Fruit fly (Drosophila melanogaster) whole organism, embryonic: ENCODE measurements around the gene CG6709.

Experiments used
- BEAF-32 ChIP-seq: fragments of 200-800 bp; sonication (Bioruptor generic); optimal IDR thresholded peaks from 3 replicates; lab custom pipeline; 2017; ENCODE audit warnings: missing biosample characterization, missing genetic modification characterization, mild to moderate bottlenecking, moderate library complexity, missing genetic modification reagents
- Bteb2 ChIP-seq: fragments of 200-800 bp; sonication (Bioruptor generic); optimal IDR thresholded peaks from 2 replicates; lab custom pipeline; 2016; ENCODE audit warnings: missing biosample characterization, missing genetic modification characterization
- CG10431 ChIP-seq: fragments of 200-800 bp; sonication (Bioruptor generic); optimal IDR thresholded peaks from 3 replicates; lab custom pipeline; 2018; ENCODE audit warnings: missing biosample characterization, mild to moderate bottlenecking, missing genetic modification characterization
- CG10959 ChIP-seq: fragments of 200-800 bp; sonication (Bioruptor generic); IDR thresholded peaks from 2 replicates; pipeline ENCODE4 v1.3.6; 2022; ENCODE audit warnings: missing biosample characterization, missing genetic modification characterization
- CG11456 ChIP-seq: fragments of 200-800 bp; sonication (Bioruptor generic); IDR thresholded peaks from 3 replicates; pipeline ENCODE4 v1.3.6; 2022; ENCODE audit warnings: missing biosample characterization, missing genetic modification characterization
- CG12104 ChIP-seq: fragments of 200-800 bp; sonication (Bioruptor generic); optimal IDR thresholded peaks from 3 replicates; lab custom pipeline; 2016; ENCODE audit warnings: missing biosample characterization, missing genetic modification characterization
- CG12391 ChIP-seq: fragments of 200-800 bp; sonication (Bioruptor generic); optimal IDR thresholded peaks from 3 replicates; lab custom pipeline; 2018; ENCODE audit warnings: missing biosample characterization, mild to moderate bottlenecking, missing genetic modification characterization, moderate library complexity
- CG13296 ChIP-seq: fragments of 200-800 bp; sonication (Bioruptor generic); optimal IDR thresholded peaks from 3 replicates; lab custom pipeline; 2018; ENCODE audit warnings: missing biosample characterization, mild to moderate bottlenecking, missing genetic modification characterization
- CG13624 ChIP-seq: fragments of 200-800 bp; sonication (Bioruptor generic); optimal IDR thresholded peaks from 2 replicates; lab custom pipeline; 2016; ENCODE audit warnings: missing biosample characterization, missing genetic modification characterization
- CG1792 ChIP-seq: fragments of 200-800 bp; sonication (Bioruptor generic); optimal IDR thresholded peaks from 2 replicates; lab custom pipeline; 2016; ENCODE audit warnings: missing biosample characterization, missing genetic modification characterization
- CG2875 ChIP-seq: fragments of 200-800 bp; sonication (Bioruptor generic); optimal IDR thresholded peaks from 2 replicates; lab custom pipeline; 2017; ENCODE audit warnings: missing biosample characterization, mild to moderate bottlenecking, missing genetic modification characterization, missing genetic modification reagents
- CG30403 ChIP-seq: fragments of 200-800 bp; sonication (Bioruptor generic); optimal IDR thresholded peaks from 3 replicates; lab custom pipeline; 2016; ENCODE audit warnings: missing biosample characterization, missing genetic modification characterization
- CG31441 ChIP-seq: fragments of 200-800 bp; sonication (Bioruptor generic); IDR thresholded peaks from 2 replicates; pipeline ENCODE4 v1.3.6; 2022; ENCODE audit warnings: missing biosample characterization, missing genetic modification characterization
- CG32532 ChIP-seq: fragments of 200-800 bp; sonication (Bioruptor generic); IDR thresholded peaks from 2 replicates; pipeline ENCODE4 v1.3.6; 2022; ENCODE audit warnings: missing biosample characterization, missing genetic modification characterization
- CG3281 ChIP-seq: fragments of 200-800 bp; sonication (Bioruptor generic); optimal IDR thresholded peaks from 3 replicates; lab custom pipeline; 2017; ENCODE audit warnings: missing biosample characterization, mild to moderate bottlenecking, missing genetic modification characterization
- CG33213 ChIP-seq: fragments of 200-800 bp; sonication (Bioruptor generic); optimal IDR thresholded peaks from 3 replicates; lab custom pipeline; 2016; ENCODE audit warnings: missing biosample characterization, missing genetic modification characterization
- CG34376 ChIP-seq: fragments of 200-800 bp; sonication (Bioruptor generic); optimal IDR thresholded peaks from 2 replicates; lab custom pipeline; 2018; ENCODE audit warnings: missing biosample characterization, mild to moderate bottlenecking, missing genetic modification characterization
- CG6254 ChIP-seq: fragments of 200-800 bp; sonication (Bioruptor generic); optimal IDR thresholded peaks from 3 replicates; lab custom pipeline; 2017; ENCODE audit warnings: mild to moderate bottlenecking, missing biosample characterization, missing genetic modification reagents, missing genetic modification characterization
- CG6813 ChIP-seq: fragments of 200-800 bp; sonication (Bioruptor generic); optimal IDR thresholded peaks from 2 replicates; lab custom pipeline; 2017; ENCODE audit warnings: missing biosample characterization, missing genetic modification characterization, mild to moderate bottlenecking, moderate library complexity, missing genetic modification reagents
- CG6854 ChIP-seq: fragments of 200-800 bp; sonication (Bioruptor generic); optimal IDR thresholded peaks from 3 replicates; lab custom pipeline; 2017; ENCODE audit warnings: missing biosample characterization, mild to moderate bottlenecking, missing genetic modification characterization
- CkIIα-i1 ChIP-seq: fragments of 200-800 bp; sonication (Bioruptor generic); IDR thresholded peaks from 2 replicates; pipeline ENCODE4 v1.3.6; 2022; ENCODE audit warnings: missing biosample characterization, missing genetic modification characterization
- Dad ChIP-seq: fragments of 200-800 bp; sonication (Bioruptor generic); optimal IDR thresholded peaks from 3 replicates; lab custom pipeline; 2016; ENCODE audit warnings: missing biosample characterization, missing genetic modification characterization
- Doc2 ChIP-seq: fragments of 200-800 bp; sonication (Bioruptor generic); IDR thresholded peaks from 2 replicates; pipeline ENCODE4 v1.3.6; 2022; ENCODE audit warnings: missing biosample characterization, missing genetic modification characterization
- Dref ChIP-seq: fragments of 200-800 bp; sonication (Bioruptor generic); IDR thresholded peaks from 2 replicates; pipeline ENCODE4 v1.3.6; 2022; ENCODE audit warnings: missing biosample characterization, missing genetic modification characterization
- Eip74EF ChIP-seq, 2 experiments: fragments of 200-800 bp in 1 of 2; fragments of >200 bp in 1 of 2; sonication (Bioruptor generic) in 1 of 2; optimal IDR thresholded peaks; 2 replicates each; lab custom pipeline; 2017 to 2019; ENCODE audit warnings: missing biosample characterization in 2 of 2, missing genetic modification characterization in 2 of 2, mild to moderate bottlenecking in 1 of 2, moderate library complexity in 1 of 2
- Elba2 ChIP-seq: fragments of 200-800 bp; sonication (Bioruptor generic); optimal IDR thresholded peaks from 3 replicates; lab custom pipeline; 2016; ENCODE audit warnings: missing biosample characterization, missing genetic modification characterization
- GATAe ChIP-seq: fragments of 200-800 bp; sonication (Bioruptor generic); conservative IDR thresholded peaks from 2 replicates; pipeline ENCODE4 v1.3.6; 2022; ENCODE audit warnings: missing biosample characterization, missing genetic modification characterization
- HLH54F ChIP-seq: fragments of 200-800 bp; sonication (Bioruptor generic); optimal IDR thresholded peaks from 3 replicates; lab custom pipeline; 2016; ENCODE audit warnings: missing biosample characterization, missing genetic modification characterization
- Hmx ChIP-seq: fragments of 200-800 bp; sonication (Bioruptor generic); optimal IDR thresholded peaks from 2 replicates; lab custom pipeline; 2016; ENCODE audit warnings: missing biosample characterization, missing genetic modification characterization
- Neu2 ChIP-seq: fragments of 200-800 bp; sonication (Bioruptor generic); optimal IDR thresholded peaks from 3 replicates; lab custom pipeline; 2016; ENCODE audit warnings: missing biosample characterization, missing genetic modification characterization, borderline replicate concordance
- Rfx ChIP-seq: fragments of 200-800 bp; sonication (Bioruptor generic); IDR thresholded peaks from 2 replicates; pipeline ENCODE4 v1.3.6; 2022; ENCODE audit warnings: missing biosample characterization, missing genetic modification characterization
- Rx ChIP-seq: fragments of 200-800 bp; sonication (Bioruptor generic); IDR thresholded peaks from 2 replicates; pipeline ENCODE4 v1.3.6; 2022; ENCODE audit warnings: missing biosample characterization, missing genetic modification characterization
- Sox102F ChIP-seq: fragments of 200-800 bp; sonication (Bioruptor generic); optimal IDR thresholded peaks from 2 replicates; lab custom pipeline; 2018; ENCODE audit warnings: missing biosample characterization, mild to moderate bottlenecking, missing genetic modification characterization, moderate library complexity
- Sry-β ChIP-seq: fragments of 200-800 bp; sonication (Bioruptor generic); optimal IDR thresholded peaks from 2 replicates; lab custom pipeline; 2018; ENCODE audit warnings: missing biosample characterization, mild to moderate bottlenecking, missing genetic modification characterization, moderate library complexity
- Vsx1 ChIP-seq: fragments of 200-800 bp; sonication (Bioruptor generic); optimal IDR thresholded peaks from 2 replicates; lab custom pipeline; 2017; ENCODE audit warnings: missing biosample characterization, mild to moderate bottlenecking, missing genetic modification characterization, missing genetic modification reagents
- Xrp1 ChIP-seq: fragments of 200-800 bp; sonication (Bioruptor generic); IDR thresholded peaks from 2 replicates; pipeline ENCODE4 v1.3.6; 2022; ENCODE audit warnings: missing biosample characterization, missing genetic modification characterization
- crp ChIP-seq, 2 experiments: fragments of 200-800 bp; sonication (Bioruptor generic); optimal IDR thresholded peaks; 2 replicates in 1 of 2; 3 replicates in 1 of 2; lab custom pipeline; 2017; ENCODE audit warnings: missing biosample characterization in 2 of 2, missing genetic modification characterization in 2 of 2, mild to moderate bottlenecking in 1 of 2, moderate library complexity in 1 of 2
- ewg ChIP-seq: fragments of 200-800 bp; sonication (Bioruptor generic); optimal IDR thresholded peaks from 3 replicates; lab custom pipeline; 2017; ENCODE audit warnings: mild to moderate bottlenecking, missing biosample characterization, missing genetic modification reagents, missing genetic modification characterization
- fu2 ChIP-seq: fragments of 200-800 bp; sonication (Bioruptor generic); optimal IDR thresholded peaks from 2 replicates; lab custom pipeline; 2016; ENCODE audit warnings: missing biosample characterization, missing genetic modification characterization
- gt ChIP-seq: fragments of 200-800 bp; sonication (Bioruptor generic); IDR thresholded peaks from 2 replicates; pipeline ENCODE4 v1.3.6; 2022; ENCODE audit warnings: missing biosample characterization, missing genetic modification characterization
- lmd ChIP-seq: fragments of 200-800 bp; sonication (Bioruptor generic); IDR thresholded peaks from 2 replicates; pipeline ENCODE4 v1.3.6; 2022; ENCODE audit warnings: missing biosample characterization, missing genetic modification characterization
- peb ChIP-seq: fragments of 200-800 bp; sonication (Bioruptor generic); IDR thresholded peaks from 2 replicates; pipeline ENCODE4 v1.3.6; 2022; ENCODE audit warnings: missing biosample characterization, missing genetic modification characterization
- row ChIP-seq: fragments of 200-800 bp; sonication (Bioruptor generic); IDR thresholded peaks from 3 replicates; pipeline ENCODE4 v1.3.6; 2022; ENCODE audit warnings: missing biosample characterization, missing genetic modification characterization
- sima ChIP-seq: fragments of 200-800 bp; sonication (Bioruptor generic); optimal IDR thresholded peaks from 2 replicates; lab custom pipeline; 2016; ENCODE audit warnings: missing biosample characterization, missing genetic modification characterization
- slou ChIP-seq: fragments of 200-800 bp; sonication (Bioruptor generic); optimal IDR thresholded peaks from 3 replicates; lab custom pipeline; 2016; ENCODE audit warnings: missing biosample characterization, missing genetic modification characterization
- slp2 ChIP-seq: fragments of 200-800 bp; sonication (Bioruptor generic); optimal IDR thresholded peaks from 2 replicates; lab custom pipeline; 2016; ENCODE audit warnings: missing biosample characterization, missing genetic modification characterization
- sna ChIP-seq: fragments of 200-800 bp; sonication (Bioruptor generic); IDR thresholded peaks from 2 replicates; pipeline ENCODE4 v1.3.6; 2022; ENCODE audit warnings: missing biosample characterization, missing genetic modification characterization; ENCODE audit not compliant: partially characterized antibody
- sob ChIP-seq: fragments of 200-800 bp; sonication (Bioruptor generic); IDR thresholded peaks from 2 replicates; pipeline ENCODE4 v1.3.6; 2022; ENCODE audit warnings: missing biosample characterization, missing genetic modification characterization
- sr ChIP-seq: fragments of 200-800 bp; sonication (Bioruptor generic); IDR thresholded peaks from 3 replicates; pipeline ENCODE4 v1.3.6; 2022; ENCODE audit warnings: missing biosample characterization, missing genetic modification characterization
- unc-4 ChIP-seq: fragments of 200-800 bp; sonication (Bioruptor generic); IDR thresholded peaks from 2 replicates; pipeline ENCODE4 v1.3.6; 2022; ENCODE audit warnings: missing biosample characterization, missing genetic modification characterization; ENCODE audit not compliant: partially characterized antibody

Gene CG6709

DNA sequence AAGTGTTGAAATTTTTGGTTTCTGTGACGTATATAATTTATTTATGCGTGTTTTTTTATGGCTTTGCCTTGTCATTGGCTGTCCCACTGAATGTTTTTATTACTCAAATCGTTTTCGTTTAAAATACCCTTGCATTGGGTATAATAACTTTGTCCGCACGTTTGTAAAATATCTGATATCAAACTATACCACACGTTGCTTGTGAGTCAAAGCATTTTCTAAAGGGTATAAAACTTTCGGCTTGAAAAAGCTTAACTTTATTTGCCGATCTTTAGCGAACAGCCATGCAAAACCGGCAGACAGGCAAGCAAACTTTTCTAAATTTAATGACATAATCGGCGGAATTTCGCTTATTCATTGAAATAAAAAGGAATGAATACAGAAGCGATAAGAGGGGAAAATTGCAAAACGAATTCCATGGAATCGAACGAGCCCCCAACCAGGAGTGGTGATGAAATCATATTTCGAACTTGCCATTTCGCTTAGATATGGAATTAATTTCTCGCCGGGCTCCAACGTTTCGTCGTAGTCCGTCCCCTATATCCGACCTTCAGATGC is 47.0 kb downstream of the CG6709 start (continued):
- TF ChIP-seq HLH54F, result peak; percentile 38
- no peak for TF ChIP-seq ewg (GFP tag; lab: Kevin White, UChicago)
- TF ChIP-seq CG2875 (GFP tag; lab: Kevin White, UChicago), result no peak
- TF ChIP-seq CG13296 (GFP tag; lab: Kevin White, UChicago), result peak; percentile 51
- no peak for TF ChIP-seq slou (GFP tag; lab: Kevin White, UChicago)
- TF ChIP-seq CG6813 (GFP tag; lab: Kevin White, UChicago), result peak; percentile 13
- peak; percentile 67 for TF ChIP-seq CG3281 (GFP tag; lab: Kevin White, UChicago)
- TF ChIP-seq unc-4 (GFP tag; lab: Robert Waterston, UW), result no peak
- peak; percentile 84 for TF ChIP-seq Rfx (GFP tag; lab: Robert Waterston, UW)
- TF ChIP-seq sna (GFP tag; lab: Robert Waterston, UW), result no peak
- TF ChIP-seq CG12104 (GFP tag; lab: Kevin White, UChicago), result no peak
- TF ChIP-seq sima (GFP tag; lab: Kevin White, UChicago), result no peak
- no peak for TF ChIP-seq Dad
- TF ChIP-seq Elba2 (GFP tag; lab: Kevin White, UChicago), result no peak
- no peak for TF ChIP-seq CG31441 (GFP tag; lab: Robert Waterston, UW)
- peak; percentile 19 for TF ChIP-seq CG12391 (tag; lab: Kevin White, UChicago)
- peak; percentile 56 for TF ChIP-seq Bteb2
- TF ChIP-seq Sry-β (GFP tag; lab: Kevin White, UChicago), result no peak
- no peak for TF ChIP-seq Dref (GFP tag; lab: Robert Waterston, UW)
- peak; percentile 41; the same call in 1 of the 2 replicates for TF ChIP-seq Xrp1 (GFP tag; lab: Robert Waterston, UW)
- TF ChIP-seq peb (GFP tag; lab: Robert Waterston, UW), result no peak
- TF ChIP-seq BEAF-32 (GFP tag; lab: Kevin White, UChicago), result no peak
- peak; percentile 59; the same call in 1 of the 2 replicates for TF ChIP-seq lmd (GFP tag; lab: Robert Waterston, UW)
- TF ChIP-seq CG6254 (GFP tag; lab: Kevin White, UChicago), result no peak
- no peak for TF ChIP-seq CG10959 (GFP tag; lab: Robert Waterston, UW)
- TF ChIP-seq CG13624 (GFP tag; lab: Kevin White, UChicago), result peak; percentile 73
- TF ChIP-seq fu2 (GFP tag; lab: Kevin White, UChicago), result peak; percentile 28
- TF ChIP-seq crp (GFP tag; optimal IDR thresholded peaks at IDR 0.05; lab: Kevin White, UChicago), result no peak
- peak; percentile 45 for TF ChIP-seq Sox102F (GFP tag; lab: Kevin White, UChicago)
- TF ChIP-seq Neu2 (GFP tag; lab: Kevin White, UChicago), result no peak
- TF ChIP-seq GATAe (GFP tag; lab: Robert Waterston, UW), result no peak
- TF ChIP-seq Vsx1 (GFP tag; lab: Kevin White, UChicago), result no peak
- peak; percentile 61 for TF ChIP-seq sob
- no peak for TF ChIP-seq CG33213 (GFP tag; lab: Kevin White, UChicago)
- TF ChIP-seq Eip74EF (GFP tag; optimal IDR thresholded peaks at IDR 0.05; lab: Kevin White, UChicago), result no peak
- peak; percentile 46 for TF ChIP-seq CG30403 (GFP tag; lab: Kevin White, UChicago)
- no peak for TF ChIP-seq CkIIα-i1
- TF ChIP-seq CG11456, result peak; percentile 58; the same call in 1 of the 3 replicates
- TF ChIP-seq CG1792 (GFP tag; lab: Kevin White, UChicago), result peak; percentile 10
- TF ChIP-seq CG32532 (GFP tag; lab: Robert Waterston, UW), result peak; percentile 71
- TF ChIP-seq CG10431 (GFP tag; lab: Kevin White, UChicago), result no peak
- no peak for TF ChIP-seq Hmx (GFP tag; lab: Kevin White, UChicago)
- 0 out of 3 replicates have a peak, but pooled peaks have one; percentile 36 for TF ChIP-seq sr
- TF ChIP-seq slp2, result peak; percentile 3
- peak; percentile 79 for TF ChIP-seq row (GFP tag; lab: Robert Waterston, UW)
- TF ChIP-seq Doc2, result no peak
- TF ChIP-seq CG6854, result peak; percentile 15
- 0 out of 2 replicates have a peak, but pooled peaks have one; percentile 8 for TF ChIP-seq gt
- TF ChIP-seq Rx (GFP tag; lab: Robert Waterston, UW), result no peak
- no peak for TF ChIP-seq CG34376 (GFP tag; lab: Kevin White, UChicago)
